Fruit fly (Drosophila melanogaster): Measurements from ENCODE around the gene tal-1A.

The tal-1A gene

DNA sequence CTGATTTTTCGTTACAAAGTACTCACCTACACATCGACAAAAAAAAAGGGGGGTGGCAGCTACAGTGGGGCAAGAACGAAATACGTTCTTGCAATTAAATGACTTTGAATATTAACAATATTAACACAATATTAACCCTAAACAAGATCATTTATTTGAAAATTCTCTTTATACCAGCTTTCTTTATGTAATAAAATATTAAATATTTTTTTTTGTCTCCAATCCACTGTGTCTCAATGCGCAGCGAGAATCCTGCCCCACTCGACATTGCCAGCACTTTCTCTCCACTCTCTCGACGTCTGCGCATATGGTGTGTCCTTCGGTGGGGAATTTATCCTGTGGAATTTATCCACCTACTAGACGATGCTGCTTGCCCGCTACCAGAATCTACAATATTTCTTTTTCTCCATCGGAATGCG is 12.5 kb upstream of the tal-1A start (continued):
- peak; percentile 5; the same call in 1 of the 2 replicates for TF ChIP-seq Bgb (GFP tag; IDR thresholded peaks at IDR 0.05; ENCODE audit: partially characterized antibody)
- TF ChIP-seq cwo (GFP tag; optimal IDR thresholded peaks at IDR 0.05), result peak; percentile 93
- peak; percentile 86 for TF ChIP-seq fd96Cb (tag; optimal IDR thresholded peaks at IDR 0.05)
- TF ChIP-seq ab (GFP tag; optimal IDR thresholded peaks at IDR 0.05), result no peak
- no peak for TF ChIP-seq tna (GFP tag; IDR thresholded peaks at IDR 0.05; ENCODE audit: partially characterized antibody)
- peak; percentile 54 for TF ChIP-seq pho (GFP tag; optimal IDR thresholded peaks at IDR 0.05)
- peak; percentile 92 for TF ChIP-seq Rfx (GFP tag; IDR thresholded peaks at IDR 0.05)
- no peak for TF ChIP-seq da (GFP tag; optimal IDR thresholded peaks at IDR 0.05)
- peak; percentile 72 for TF ChIP-seq tio (GFP tag; optimal IDR thresholded peaks at IDR 0.05)
- TF ChIP-seq Dp (GFP tag; optimal IDR thresholded peaks at IDR 0.05), result no peak
- TF ChIP-seq fd102C (GFP tag; optimal IDR thresholded peaks at IDR 0.05), result no peak
- TF ChIP-seq CG1602 (GFP tag; optimal IDR thresholded peaks at IDR 0.05), result peak; percentile 81
- peak; percentile 23; the same call in 1 of the 2 replicates for TF ChIP-seq inv (GFP tag; IDR thresholded peaks at IDR 0.05; ENCODE audit: partially characterized antibody)
- peak; percentile 88 for TF ChIP-seq al (GFP tag; IDR thresholded peaks at IDR 0.05)
- TF ChIP-seq dmrt99B (tag; optimal IDR thresholded peaks at IDR 0.05), result peak; percentile 94
- peak; percentile 71 for TF ChIP-seq exex (tag; optimal IDR thresholded peaks at IDR 0.05)
- TF ChIP-seq CG10147 (GFP tag; optimal IDR thresholded peaks at IDR 0.05), result peak; percentile 92
- peak; percentile 80 for TF ChIP-seq croc (GFP tag; conservative IDR thresholded peaks at IDR 0.05)
- TF ChIP-seq sna (GFP tag; IDR thresholded peaks at IDR 0.05; ENCODE audit: partially characterized antibody), result no peak
- no peak for TF ChIP-seq mirr (GFP tag; optimal IDR thresholded peaks at IDR 0.05)
- TF ChIP-seq caup (GFP tag; optimal IDR thresholded peaks at IDR 0.05; ENCODE audit: severe bottlenecking), result peak; percentile 93
- TF ChIP-seq sob (GFP tag; IDR thresholded peaks at IDR 0.05), result peak; percentile 93
- TF ChIP-seq Six4 (GFP tag; optimal IDR thresholded peaks at IDR 0.05), result peak; percentile 75
- TF ChIP-seq BEAF-32 (GFP tag; optimal IDR thresholded peaks at IDR 0.05), result no peak
- no peak for TF ChIP-seq emc (GFP tag; optimal IDR thresholded peaks at IDR 0.05)
- peak; percentile 87 for TF ChIP-seq wor (GFP tag; IDR thresholded peaks at IDR 0.05)
- TF ChIP-seq cas (GFP tag; IDR thresholded peaks at IDR 0.05), result peak; percentile 83
- peak; percentile 93 for TF ChIP-seq CG32767 (GFP tag; IDR thresholded peaks at IDR 0.05)
- TF ChIP-seq CG1529 (GFP tag; optimal IDR thresholded peaks at IDR 0.05), result peak; percentile 83
- peak; percentile 83 for TF ChIP-seq Asciz (GFP tag; optimal IDR thresholded peaks at IDR 0.05)
- peak; percentile 79 for TF ChIP-seq run (tag; optimal IDR thresholded peaks at IDR 0.05)
- TF ChIP-seq pb (GFP tag; optimal IDR thresholded peaks at IDR 0.05), result no peak
- peak; percentile 11 for TF ChIP-seq Sry-δ (GFP tag; optimal IDR thresholded peaks at IDR 0.05)
- TF ChIP-seq CG7928 (GFP tag; optimal IDR thresholded peaks at IDR 0.05), result peak; percentile 41
- peak; percentile 74 for TF ChIP-seq CG4404 (GFP tag; IDR thresholded peaks at IDR 0.05)
- peak; percentile 98 for TF ChIP-seq Hand (GFP tag; optimal IDR thresholded peaks at IDR 0.05)
- peak; percentile 93 for TF ChIP-seq wdn (GFP tag; IDR thresholded peaks at IDR 0.05)
- TF ChIP-seq danr (GFP tag; IDR thresholded peaks at IDR 0.05), result peak; percentile 74
- no peak for TF ChIP-seq Stat92E (GFP tag; optimal IDR thresholded peaks at IDR 0.05)
- peak; percentile 54 for TF ChIP-seq CG13624 (GFP tag; optimal IDR thresholded peaks at IDR 0.05)
- peak; percentile 64 for TF ChIP-seq YL-1 (GFP tag; optimal IDR thresholded peaks at IDR 0.05)
- no peak for TF ChIP-seq p53 (GFP tag; optimal IDR thresholded peaks at IDR 0.05)
- peak; percentile 57; the same call in 2 of the 3 replicates for TF ChIP-seq CG14860 (GFP tag; IDR thresholded peaks at IDR 0.05; ENCODE audit: partially characterized antibody)
- TF ChIP-seq CG7786 (GFP tag; optimal IDR thresholded peaks at IDR 0.05), result peak; percentile 28
- no peak for TF ChIP-seq prd (optimal IDR thresholded peaks at IDR 0.05)
- peak; percentile 94 for TF ChIP-seq prd (GFP tag; IDR thresholded peaks at IDR 0.05)
- TF ChIP-seq z (GFP tag; IDR thresholded peaks at IDR 0.05), result 0 out of 3 replicates have a peak, but pooled peaks have one; percentile 35
- no peak for TF ChIP-seq hbn (GFP tag; IDR thresholded peaks at IDR 0.05; ENCODE audit: partially characterized antibody)
- peak; percentile 87 for TF ChIP-seq org-1 (GFP tag; optimal IDR thresholded peaks at IDR 0.05)
- peak; percentile 93 for TF ChIP-seq CG12391 (tag; optimal IDR thresholded peaks at IDR 0.05)

Data from whole organism, embryonic.